Worm (Caenorhabditis elegans) whole organism, midembryonic: ENCODE results near the gene best-14.

Experiments used
- T22C8.4 ChIP-seq: fragments of 200-800 bp; sonication (Bioruptor generic); IDR thresholded peaks from 2 replicates; pipeline ENCODE4 v1.3.6; 2022; ENCODE audit warnings: missing genetic modification characterization, missing compliant biosample characterization
- cog-1 ChIP-seq: sonication (generic microtip); optimal IDR thresholded peaks from 2 replicates; lab custom pipeline; 2016; ENCODE audit warnings: missing genetic modification characterization, missing compliant biosample characterization
- flt-1 ChIP-seq: fragments of 200-800 bp; sonication (Bioruptor generic); IDR thresholded peaks from 2 replicates; pipeline ENCODE4 v1.3.6; 2022; ENCODE audit warnings: missing genetic modification characterization, missing compliant biosample characterization
- klf-2 ChIP-seq: fragments of 200-800 bp; sonication (Bioruptor generic); conservative IDR thresholded peaks from 2 replicates; pipeline ENCODE4 v1.3.6; 2022; ENCODE audit warnings: missing genetic modification reagents, missing genetic modification characterization, missing compliant biosample characterization
- med-1 ChIP-seq: sonication (generic microtip); optimal IDR thresholded peaks from 2 replicates; lab custom pipeline; 2017; ENCODE audit warnings: missing genetic modification characterization, mild to moderate bottlenecking, missing compliant biosample characterization, antibody characterized with exemption, missing genetic modification reagents; ENCODE audit not compliant: insufficient read depth
- ref-1 ChIP-seq: fragments of 200-800 bp; sonication (Bioruptor generic); conservative IDR thresholded peaks from 2 replicates; pipeline ENCODE4 v1.3.6; 2022; ENCODE audit warnings: missing genetic modification reagents, missing genetic modification characterization, missing compliant biosample characterization
- tab-1 ChIP-seq: fragments of 200-800 bp; sonication (Bioruptor generic); IDR thresholded peaks from 2 replicates; pipeline ENCODE4 v1.3.6; 2022; ENCODE audit warnings: missing genetic modification characterization, missing compliant biosample characterization
- ztf-23 ChIP-seq: fragments of 200-800 bp; sonication (Bioruptor generic); IDR thresholded peaks from 2 replicates; pipeline ENCODE4 v1.3.6; 2022; ENCODE audit warnings: missing genetic modification reagents, missing genetic modification characterization, missing compliant biosample characterization
- ztf-29 ChIP-seq: fragments of 200-800 bp; sonication (Bioruptor generic); IDR thresholded peaks from 2 replicates; pipeline ENCODE4 v1.3.6; 2022; ENCODE audit warnings: missing genetic modification reagents, missing genetic modification characterization, missing compliant biosample characterization

The best-14 gene

DNA sequence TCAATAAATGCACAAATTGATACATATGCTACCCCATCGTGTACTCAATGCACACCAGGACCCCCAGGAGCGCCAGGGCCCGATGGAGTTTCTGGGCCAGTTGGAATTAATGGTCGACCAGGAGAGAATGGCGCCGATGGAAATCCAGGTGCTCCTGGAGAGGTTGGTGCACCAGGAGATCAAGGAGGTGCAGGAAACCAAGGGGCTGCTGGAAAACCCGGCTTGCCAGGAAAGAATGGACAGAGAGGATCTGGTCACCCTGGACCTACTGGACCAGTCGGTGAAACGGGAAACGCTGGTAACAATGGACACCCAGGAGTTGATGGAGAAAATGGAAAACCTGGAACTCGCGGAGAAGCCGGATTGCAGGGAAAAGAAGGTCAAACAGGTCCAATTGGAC, 3.9 kb downstream of the best-14 start:
- TF ChIP-seq T22C8.4: no peak
- no peak for TF ChIP-seq cog-1 (tag; lab: Kevin White, UChicago)
- no peak for TF ChIP-seq tab-1 (GFP tag; lab: Robert Waterston, UW)
- TF ChIP-seq klf-2: no peak
- no peak for TF ChIP-seq ref-1 (GFP tag; lab: Robert Waterston, UW)
- TF ChIP-seq med-1 (GFP tag; lab: Kevin White, UChicago): no peak
- no peak for TF ChIP-seq ztf-23 (GFP tag; lab: Robert Waterston, UW)
- TF ChIP-seq flt-1: no peak
- TF ChIP-seq ztf-29 (GFP tag; lab: Robert Waterston, UW): no peak

DNA sequence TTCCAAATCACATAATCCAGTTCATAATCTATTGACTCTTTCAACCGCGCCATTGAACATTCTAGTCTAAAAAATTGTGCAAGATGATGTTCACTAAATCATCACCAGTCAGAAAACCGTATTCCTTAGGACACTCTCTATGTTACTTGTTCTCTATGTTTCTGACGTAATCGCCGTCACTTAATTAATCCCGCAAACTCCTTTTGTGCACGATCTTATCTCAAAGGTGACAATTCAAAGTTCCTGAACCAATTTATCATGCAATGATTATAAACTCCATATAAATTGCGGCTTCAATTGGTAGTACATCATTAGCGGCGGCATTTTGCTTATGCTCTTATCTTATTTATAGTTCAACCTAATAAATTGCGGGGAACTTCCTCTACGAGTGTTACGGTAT, 5.0 kb downstream of the best-14 start:
- TF ChIP-seq ztf-23 (GFP tag; lab: Robert Waterston, UW) (no peak), T22C8.4 (no peak), med-1 (GFP tag; lab: Kevin White, UChicago) (no peak), tab-1 (GFP tag; lab: Robert Waterston, UW) (no peak), flt-1 (no peak), cog-1 (tag; lab: Kevin White, UChicago) (no peak), klf-2 (no peak), ztf-29 (GFP tag; lab: Robert Waterston, UW) (no peak), ref-1 (GFP tag; lab: Robert Waterston, UW) (no peak)

DNA sequence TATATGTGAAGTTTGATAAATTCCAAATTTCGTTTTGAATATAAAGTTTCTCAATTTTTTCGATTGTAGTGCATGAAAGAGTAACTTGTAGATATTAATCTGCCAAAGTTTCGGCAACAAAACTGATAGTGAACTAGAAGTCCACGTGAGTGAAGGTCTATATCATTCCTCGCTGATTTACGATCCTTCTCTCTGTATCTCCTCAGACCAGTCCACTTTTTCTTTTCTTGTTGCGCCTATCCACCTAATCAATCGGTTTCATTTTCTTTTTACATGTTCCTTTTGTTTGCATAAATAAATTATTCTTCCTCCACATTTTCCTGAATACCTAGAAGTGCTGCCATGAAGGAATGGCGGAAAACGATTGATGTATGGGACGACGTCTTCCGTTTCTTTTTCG, 6.4 kb downstream of the best-14 start:
- TF ChIP-seq T22C8.4 (no peak), ztf-23 (GFP tag; lab: Robert Waterston, UW) (no peak), klf-2 (no peak), flt-1 (no peak), med-1 (GFP tag; lab: Kevin White, UChicago) (no peak), ref-1 (GFP tag; lab: Robert Waterston, UW) (no peak), ztf-29 (GFP tag; lab: Robert Waterston, UW) (no peak), cog-1 (tag; lab: Kevin White, UChicago) (no peak)

ce11 chrV:10564830-10565365, 7.1 kb downstream of the best-14 start, which contains the start of gene cat-4:
TSS of gene cat-4 (plus strand) at chrV:10564880.
- TF ChIP-seq ztf-29 (GFP tag; lab: Robert Waterston, UW) (no peak), tab-1 (GFP tag; lab: Robert Waterston, UW) (no peak), klf-2 (no peak), ztf-23 (GFP tag; lab: Robert Waterston, UW) (no peak), med-1 (GFP tag; lab: Kevin White, UChicago) (no peak), flt-1 (no peak), T22C8.4 (no peak), cog-1 (tag; lab: Kevin White, UChicago) (no peak), ref-1 (GFP tag; lab: Robert Waterston, UW) (no peak)

ce11 chrV:10568496-10568895, 10.7 kb downstream of the best-14 start:
- TF ChIP-seq ztf-23 (GFP tag; lab: Robert Waterston, UW) (no peak), med-1 (GFP tag; lab: Kevin White, UChicago) (no peak), tab-1 (GFP tag; lab: Robert Waterston, UW) (no peak), T22C8.4 (no peak), flt-1 (no peak), ztf-29 (GFP tag; lab: Robert Waterston, UW) (no peak), klf-2 (no peak), ref-1 (GFP tag; lab: Robert Waterston, UW) (no peak), cog-1 (tag; lab: Kevin White, UChicago) (no peak)

DNA sequence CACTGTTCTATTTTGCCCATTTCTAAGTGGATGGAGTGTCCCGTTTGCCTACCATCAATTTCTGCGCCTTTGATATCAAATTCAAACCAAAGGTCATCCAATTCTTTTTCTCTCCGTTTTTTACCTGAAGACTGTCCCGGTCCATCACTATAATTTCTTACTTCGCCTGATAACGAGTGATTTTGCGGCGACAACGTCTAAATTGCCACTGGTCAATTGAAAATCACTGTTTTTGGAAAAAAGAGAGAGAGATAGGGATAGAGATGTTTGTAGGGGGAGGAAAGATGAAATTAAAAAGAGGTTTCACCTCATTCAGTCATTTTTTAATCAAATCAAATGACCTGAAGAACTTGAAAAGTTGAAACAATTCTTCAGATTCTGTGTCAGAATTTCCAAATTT, 13.7 kb downstream of the best-14 start:
- no peak for TF ChIP-seq klf-2
- TF ChIP-seq tab-1 (GFP tag; lab: Robert Waterston, UW): no peak
- no peak for TF ChIP-seq flt-1
- TF ChIP-seq T22C8.4: no peak

DNA sequence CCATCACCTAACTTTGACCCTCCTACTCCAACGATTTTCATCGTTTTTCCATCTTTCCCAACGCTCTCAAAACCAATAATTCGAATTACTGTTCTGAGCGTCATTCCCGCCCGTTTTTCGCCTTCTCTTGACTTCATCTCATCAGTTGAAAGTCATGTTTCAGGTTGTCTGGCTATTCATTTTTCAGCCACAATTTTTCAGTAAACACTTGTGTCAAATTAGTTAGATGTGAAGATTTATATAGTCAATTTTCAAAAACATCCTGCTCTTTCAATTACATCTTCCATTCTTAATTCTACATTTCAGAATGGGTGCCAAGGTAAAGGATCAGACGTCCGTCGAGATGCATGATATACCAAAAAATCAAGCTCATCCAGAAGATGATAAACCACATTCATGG, 14.8 kb downstream of the best-14 start, which contains the start of gene del-6:
TSS of gene del-6 (plus strand) at position 301 of the 400 bp plus-strand sequence.
- TF ChIP-seq tab-1 (GFP tag; lab: Robert Waterston, UW) (no peak), T22C8.4 (no peak), ztf-29 (GFP tag; lab: Robert Waterston, UW) (no peak), klf-2 (no peak), flt-1 (no peak), med-1 (GFP tag; lab: Kevin White, UChicago) (no peak), ref-1 (GFP tag; lab: Robert Waterston, UW) (no peak)

ce11 chrV:10574197-10574596, 16.4 kb downstream of the best-14 start:
- TF ChIP-seq flt-1: no peak
- no peak for TF ChIP-seq klf-2
- no peak for TF ChIP-seq ztf-23 (GFP tag; lab: Robert Waterston, UW)
- no peak for TF ChIP-seq T22C8.4
- TF ChIP-seq ref-1 (GFP tag; lab: Robert Waterston, UW): no peak
- no peak for TF ChIP-seq cog-1 (tag; lab: Kevin White, UChicago)
- TF ChIP-seq med-1 (GFP tag; lab: Kevin White, UChicago): no peak
- no peak for TF ChIP-seq tab-1 (GFP tag; lab: Robert Waterston, UW)
- no peak for TF ChIP-seq ztf-29 (GFP tag; lab: Robert Waterston, UW)

DNA sequence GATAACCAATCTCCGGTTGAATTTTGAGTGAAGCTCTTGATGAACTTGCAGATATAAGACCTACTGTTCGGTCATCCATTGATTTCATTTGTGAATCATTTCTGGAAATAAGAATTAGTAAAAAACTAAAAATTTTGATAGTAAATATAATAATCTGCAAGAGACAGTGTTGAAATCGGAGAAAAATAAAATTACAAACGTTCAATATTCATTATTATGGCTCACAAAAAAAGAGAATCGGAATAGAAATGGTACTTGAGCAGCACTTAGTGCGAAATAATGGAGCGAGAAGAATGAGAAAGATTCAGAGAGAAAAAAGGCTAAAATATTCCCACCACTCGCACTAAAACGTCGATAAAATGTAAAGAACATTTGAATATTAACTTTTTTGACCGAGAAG, 18.5 kb downstream of the best-14 start, which contains the start of gene vps-54:
TSS of gene vps-54 (minus strand) at position 101 of the 400 bp plus-strand sequence.
- TF ChIP-seq cog-1 (tag; lab: Kevin White, UChicago): no peak
- no peak for TF ChIP-seq ztf-23 (GFP tag; lab: Robert Waterston, UW)
- TF ChIP-seq ref-1 (GFP tag; lab: Robert Waterston, UW): no peak
- TF ChIP-seq tab-1 (GFP tag; lab: Robert Waterston, UW): no peak
- TF ChIP-seq T22C8.4: no peak
- TF ChIP-seq klf-2: no peak
- TF ChIP-seq med-1 (GFP tag; lab: Kevin White, UChicago): no peak
- no peak for TF ChIP-seq flt-1

DNA sequence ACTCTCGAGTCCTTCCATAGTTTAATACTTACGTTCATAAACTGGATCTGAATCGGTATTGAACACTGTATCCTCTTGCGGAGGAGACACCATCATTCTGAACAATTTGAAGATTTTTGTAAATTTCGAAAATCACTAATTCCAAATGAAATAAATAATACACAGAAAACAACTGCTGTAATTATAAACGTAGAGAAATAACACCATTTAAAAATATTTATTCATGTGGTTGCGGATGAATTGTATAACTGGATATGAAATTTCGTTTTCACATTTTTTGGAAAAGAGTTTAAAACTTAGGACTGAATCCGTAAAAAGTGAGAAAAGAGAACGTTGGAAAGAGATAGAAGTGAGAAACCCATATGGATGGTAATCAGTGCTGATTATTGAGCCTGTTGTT, 20.4 kb downstream of the best-14 start, which contains the start of gene mics-1:
TSS of gene mics-1 (minus strand) at position 101 of the 400 bp plus-strand sequence.
- no peak for TF ChIP-seq cog-1 (tag; lab: Kevin White, UChicago)
- no peak for TF ChIP-seq flt-1
- TF ChIP-seq tab-1 (GFP tag; lab: Robert Waterston, UW): no peak
- no peak for TF ChIP-seq ref-1 (GFP tag; lab: Robert Waterston, UW)
- no peak for TF ChIP-seq med-1 (GFP tag; lab: Kevin White, UChicago)
- no peak for TF ChIP-seq T22C8.4
- TF ChIP-seq ztf-23 (GFP tag; lab: Robert Waterston, UW): no peak
- TF ChIP-seq klf-2: no peak
- no peak for TF ChIP-seq ztf-29 (GFP tag; lab: Robert Waterston, UW)
